Worm (Caenorhabditis elegans): ENCODE results near the gene F02E8.4.

ce11 chrX:4453101-4453500 lies 819 bp upstream of the F02E8.4 start:
- TF ChIP-seq hmg-4 (GFP tag; optimal IDR thresholded peaks at IDR 0.05) (no peak), ama-1 (optimal IDR thresholded peaks at IDR 0.05) (no peak), F13C5.2 (tag; optimal IDR thresholded peaks at IDR 0.05) (no peak)

Measured in whole organism, early embryonic.